Worm (Caenorhabditis elegans) whole organism, L3 larva: Measurements from ENCODE around the gene kcnl-1.

Experiments
- R02D3.7 ChIP-seq: fragments of 150-350 bp; optimal IDR thresholded peaks from 2 replicates; lab custom pipeline; 2014; ENCODE audit warnings: missing biosample characterization, missing genetic modification characterization
- ZK546.5 ChIP-seq: sonication (generic microtip); optimal IDR thresholded peaks from 2 replicates; lab custom pipeline; 2017; ENCODE audit warnings: missing biosample characterization, missing genetic modification characterization
- aly-2 ChIP-seq: fragments of 150-350 bp; optimal IDR thresholded peaks from 2 replicates; lab custom pipeline; 2014; ENCODE audit warnings: missing biosample characterization, missing genetic modification characterization
- ama-1 ChIP-seq: fragments of 150-350 bp; optimal IDR thresholded peaks from 2 replicates; lab custom pipeline; 2018
- ceh-16 ChIP-seq: sonication (generic microtip); optimal IDR thresholded peaks from 2 replicates; lab custom pipeline; 2017; ENCODE audit warnings: missing biosample characterization, missing genetic modification characterization
- ceh-28 ChIP-seq: fragments of 150-350 bp; optimal IDR thresholded peaks from 2 replicates; lab custom pipeline; 2014; ENCODE audit warnings: missing biosample characterization, missing genetic modification reagents, missing genetic modification characterization
- daf-12 ChIP-seq: fragments of 150-350 bp; optimal IDR thresholded peaks from 2 replicates; lab custom pipeline; 2014; ENCODE audit warnings: missing biosample characterization, missing genetic modification reagents, missing genetic modification characterization
- egl-27 ChIP-seq: sonication (generic microtip); optimal IDR thresholded peaks from 4 replicates; lab custom pipeline; 2017; ENCODE audit warnings: missing biosample characterization, missing genetic modification reagents, missing genetic modification characterization
- egl-5 ChIP-seq: fragments of 150-350 bp; optimal IDR thresholded peaks from 2 replicates; lab custom pipeline; 2017; ENCODE audit warnings: missing biosample characterization, missing genetic modification reagents, missing genetic modification characterization, inconsistent platforms
- elt-3 ChIP-seq, 3 experiments: fragments of 150-350 bp in 1 of 3; sonication (generic microtip) in 2 of 3; optimal IDR thresholded peaks; 2 replicates in 2 of 3; 4 replicates in 1 of 3; lab custom pipeline; 2014 to 2017; ENCODE audit warnings: missing biosample characterization in 3 of 3, missing genetic modification characterization in 3 of 3
- fkh-10 ChIP-seq: sonication (generic microtip); optimal IDR thresholded peaks from 2 replicates; lab custom pipeline; 2017; ENCODE audit warnings: missing biosample characterization, missing genetic modification reagents, missing genetic modification characterization
- fkh-2 ChIP-seq: fragments of 150-350 bp; optimal IDR thresholded peaks from 2 replicates; lab custom pipeline; 2014; ENCODE audit warnings: missing biosample characterization, missing genetic modification reagents, missing genetic modification characterization
- hmg-11 ChIP-seq: sonication (generic microtip); optimal IDR thresholded peaks from 2 replicates; lab custom pipeline; 2016; ENCODE audit warnings: missing genetic modification characterization, missing compliant biosample characterization
- jun-1 ChIP-seq: fragments of 150-350 bp; optimal IDR thresholded peaks from 2 replicates; lab custom pipeline; 2014; ENCODE audit warnings: missing biosample characterization, missing genetic modification reagents, missing genetic modification characterization
- lin-15B ChIP-seq: fragments of 150-350 bp; optimal IDR thresholded peaks from 2 replicates; lab custom pipeline; 2014; ENCODE audit warnings: missing biosample characterization, missing genetic modification characterization
- lsy-12 ChIP-seq: sonication (generic microtip); optimal IDR thresholded peaks from 2 replicates; lab custom pipeline; 2016; ENCODE audit warnings: mild to moderate bottlenecking, missing genetic modification characterization, missing compliant biosample characterization
- mdl-1 ChIP-seq: fragments of 150-350 bp; optimal IDR thresholded peaks from 2 replicates; lab custom pipeline; 2014; ENCODE audit warnings: missing biosample characterization, missing genetic modification characterization
- mml-1 ChIP-seq: fragments of 150-350 bp; sonication (generic microtip); optimal IDR thresholded peaks from 3 replicates; lab custom pipeline; 2014; ENCODE audit warnings: missing biosample characterization, missing genetic modification characterization
- nhr-11 ChIP-seq: fragments of 150-350 bp; optimal IDR thresholded peaks from 2 replicates; lab custom pipeline; 2014; ENCODE audit warnings: missing biosample characterization, missing genetic modification characterization
- nhr-23 ChIP-seq: fragments of 150-350 bp; optimal IDR thresholded peaks from 2 replicates; lab custom pipeline; 2014; ENCODE audit warnings: missing biosample characterization, missing genetic modification reagents, missing genetic modification characterization
- nhr-237 ChIP-seq: fragments of 150-350 bp; optimal IDR thresholded peaks from 2 replicates; lab custom pipeline; 2014; ENCODE audit warnings: missing biosample characterization, missing genetic modification characterization
- nhr-28 ChIP-seq: fragments of 150-350 bp; optimal IDR thresholded peaks from 2 replicates; lab custom pipeline; 2014; ENCODE audit warnings: missing biosample characterization, missing genetic modification characterization
- nhr-43 ChIP-seq: sonication (generic microtip); optimal IDR thresholded peaks from 2 replicates; lab custom pipeline; 2016; ENCODE audit warnings: mild to moderate bottlenecking, missing genetic modification characterization, missing compliant biosample characterization; ENCODE audit not compliant: poor library complexity, severe bottlenecking
- nhr-67 ChIP-seq: fragments of 150-350 bp; optimal IDR thresholded peaks from 2 replicates; lab custom pipeline; 2014; ENCODE audit warnings: missing biosample characterization, missing genetic modification characterization
- pha-4 ChIP-seq: fragments of 150-350 bp; optimal IDR thresholded peaks from 2 replicates; lab custom pipeline; 2014; ENCODE audit warnings: missing biosample characterization, missing genetic modification reagents, missing genetic modification characterization
- pqm-1 ChIP-seq: fragments of 150-350 bp; optimal IDR thresholded peaks from 2 replicates; lab custom pipeline; 2017; ENCODE audit warnings: missing biosample characterization, missing genetic modification characterization, inconsistent platforms
- sea-2 ChIP-seq: fragments of 150-350 bp; sonication (generic microtip); optimal IDR thresholded peaks from 4 replicates; lab custom pipeline; 2014; ENCODE audit warnings: missing biosample characterization, missing genetic modification reagents, missing genetic modification characterization
- snpc-4 ChIP-seq: fragments of 150-350 bp; optimal IDR thresholded peaks from 2 replicates; lab custom pipeline; 2014; ENCODE audit warnings: missing biosample characterization, missing genetic modification characterization
- tbx-2 ChIP-seq: sonication (generic microtip); optimal IDR thresholded peaks from 2 replicates; lab custom pipeline; 2016; ENCODE audit warnings: mild to moderate bottlenecking, missing genetic modification characterization, missing compliant biosample characterization
- unc-39 ChIP-seq: sonication (generic microtip); optimal IDR thresholded peaks from 4 replicates; lab custom pipeline; 2017; ENCODE audit warnings: missing biosample characterization, missing genetic modification characterization
- unc-62 ChIP-seq: fragments of 150-350 bp; sonication (generic microtip); optimal IDR thresholded peaks from 4 replicates; lab custom pipeline; 2014; ENCODE audit warnings: missing biosample characterization, missing genetic modification reagents, missing genetic modification characterization
- zag-1 ChIP-seq: fragments of 150-350 bp; optimal IDR thresholded peaks from 2 replicates; lab custom pipeline; 2014; ENCODE audit warnings: missing biosample characterization, missing genetic modification characterization
- ztf-11 ChIP-seq: fragments of 150-350 bp; optimal IDR thresholded peaks from 2 replicates; lab custom pipeline; 2014; ENCODE audit warnings: missing biosample characterization, missing genetic modification characterization
- ztf-4 ChIP-seq: fragments of 150-350 bp; optimal IDR thresholded peaks from 2 replicates; lab custom pipeline; 2014; ENCODE audit warnings: missing biosample characterization, missing genetic modification characterization

kcnl-1 gene

ce11 chrV:19546673-19547072 is 18.5 kb upstream of the kcnl-1 start:
- no peak for TF ChIP-seq snpc-4 (tag; lab: Kevin White, UChicago)
- no peak for TF ChIP-seq nhr-237 (tag; lab: Kevin White, UChicago)
- TF ChIP-seq fkh-10 (GFP tag; lab: Kevin White, UChicago), result no peak
- no peak for TF ChIP-seq unc-62 (GFP tag; lab: Kevin White, UChicago)
- TF ChIP-seq ceh-28 (tag; lab: Kevin White, UChicago), result no peak
- TF ChIP-seq egl-27 (tag; lab: Kevin White, UChicago), result no peak
- TF ChIP-seq aly-2 (tag; lab: Kevin White, UChicago), result no peak
- no peak for TF ChIP-seq zag-1 (tag; lab: Kevin White, UChicago)
- TF ChIP-seq mdl-1 (tag; lab: Kevin White, UChicago), result no peak
- no peak for TF ChIP-seq ceh-16 (tag; lab: Kevin White, UChicago)
- no peak for TF ChIP-seq lsy-12 (tag; lab: Kevin White, UChicago)
- no peak for TF ChIP-seq R02D3.7 (tag; lab: Kevin White, UChicago)
- TF ChIP-seq pqm-1 (tag; lab: Kevin White, UChicago), result no peak
- no peak for TF ChIP-seq sea-2 (GFP tag; lab: Kevin White, UChicago)
- no peak for TF ChIP-seq hmg-11 (tag; lab: Kevin White, UChicago)
- no peak for TF ChIP-seq daf-12 (tag; lab: Kevin White, UChicago)
- no peak for TF ChIP-seq ama-1

- TF ChIP-seq elt-3 (tag; optimal IDR thresholded peaks at IDR 0.05; lab: Kevin White, UChicago) (no peak), fkh-10 (GFP tag; lab: Kevin White, UChicago) (no peak), ceh-16 (tag; lab: Kevin White, UChicago) (no peak), mml-1 (tag; lab: Kevin White, UChicago) (no peak), snpc-4 (tag; lab: Kevin White, UChicago) (no peak), egl-27 (tag; lab: Kevin White, UChicago) (no peak), nhr-237 (tag; lab: Kevin White, UChicago) (no peak), egl-5 (no peak), ama-1 (no peak), nhr-43 (tag; lab: Kevin White, UChicago) (no peak), nhr-28 (tag; lab: Kevin White, UChicago) (no peak), tbx-2 (tag; lab: Kevin White, UChicago) (no peak), hmg-11 (tag; lab: Kevin White, UChicago) (no peak), mdl-1 (tag; lab: Kevin White, UChicago) (no peak), pha-4 (tag; lab: Kevin White, UChicago) (no peak), R02D3.7 (tag; lab: Kevin White, UChicago) (no peak), ZK546.5 (tag; lab: Kevin White, UChicago) (no peak), aly-2 (tag; lab: Kevin White, UChicago) (no peak), nhr-23 (tag; lab: Kevin White, UChicago) (no peak), fkh-2 (no peak)
These were observed 15.5 kb upstream of the kcnl-1 start, which contains the start of gene Y43F8B.20 for ce11 chrV:19549689-19550088. Gene Y43F8B.20 (minus strand): TSS chrV:19549789.

- TF ChIP-seq lin-15B (tag; lab: Kevin White, UChicago), result no peak
- TF ChIP-seq, all 47 proteins: peak for 0
These were observed 14.9 kb upstream of the kcnl-1 start for ce11 chrV:19550294-19550693.

ce11 chrV:19555350-19555749 is 9.8 kb upstream of the kcnl-1 start:
- no peak for TF ChIP-seq ama-1
- TF ChIP-seq jun-1 (tag; lab: Kevin White, UChicago), result no peak
- no peak for TF ChIP-seq nhr-67
- no peak for TF ChIP-seq R02D3.7 (tag; lab: Kevin White, UChicago)
- TF ChIP-seq snpc-4 (tag; lab: Kevin White, UChicago), result no peak
- TF ChIP-seq nhr-43 (tag; lab: Kevin White, UChicago), result no peak
- no peak for TF ChIP-seq egl-27 (tag; lab: Kevin White, UChicago)
- TF ChIP-seq unc-39 (tag; lab: Kevin White, UChicago), result no peak
- no peak for TF ChIP-seq nhr-237 (tag; lab: Kevin White, UChicago)

DNA sequence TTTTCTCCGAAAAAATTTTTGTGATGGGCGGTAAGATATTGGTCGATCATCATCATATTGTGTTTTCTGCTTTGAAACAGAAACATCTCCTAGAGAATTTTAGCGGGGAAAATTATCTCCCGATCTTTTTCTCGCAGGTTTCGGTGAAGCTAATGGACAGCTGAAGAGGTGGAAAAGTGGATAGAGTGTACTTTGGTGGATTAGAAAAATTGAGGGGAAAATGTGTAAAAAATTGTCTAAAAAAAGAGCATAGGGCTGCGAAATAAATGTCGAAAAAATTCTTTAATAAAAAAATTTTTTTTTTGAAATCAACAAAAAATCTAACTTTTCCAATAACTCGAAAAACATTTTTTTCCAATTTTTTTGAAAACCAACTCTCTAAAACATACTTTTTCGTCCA is 9.3 kb upstream of the kcnl-1 start, which contains the start of gene oac-1:
Gene oac-1 (minus strand): TSS at position 101 of the 400 bp plus-strand sequence.
- TF ChIP-seq ztf-11 (tag; lab: Kevin White, UChicago) (no peak), egl-5 (no peak), nhr-11 (tag; lab: Kevin White, UChicago) (no peak), ZK546.5 (tag; lab: Kevin White, UChicago) (no peak), ztf-4 (no peak)
